Worm (Caenorhabditis elegans) whole organism, young adult: Measurements from ENCODE around the gene lgl-1.

Experiments used
- B0019.2 ChIP-seq: fragments of 200-800 bp; sonication (Bioruptor generic); conservative IDR thresholded peaks from 2 replicates; pipeline ENCODE4 v1.3.6; 2022; ENCODE audit warnings: missing genetic modification reagents, missing genetic modification characterization, missing compliant biosample characterization
- D2030.7 ChIP-seq: fragments of 200-800 bp; sonication (Bioruptor generic); IDR thresholded peaks from 2 replicates; pipeline ENCODE4 v1.3.6; 2022; ENCODE audit warnings: missing genetic modification reagents, missing genetic modification characterization, missing compliant biosample characterization
- F23B12.7 ChIP-seq: sonication (generic microtip); optimal IDR thresholded peaks from 2 replicates; lab custom pipeline; 2017; ENCODE audit warnings: missing genetic modification characterization, mild to moderate bottlenecking, missing compliant biosample characterization, antibody characterized with exemption, moderate library complexity; ENCODE audit not compliant: insufficient read depth
- F33H1.4 ChIP-seq: fragments of 200-800 bp; sonication (Bioruptor generic); IDR thresholded peaks from 2 replicates; pipeline ENCODE4 v1.3.6; 2022; ENCODE audit warnings: missing genetic modification reagents, missing genetic modification characterization, missing compliant biosample characterization
- F52B5.7 ChIP-seq: sonication (generic microtip); optimal IDR thresholded peaks from 2 replicates; lab custom pipeline; 2016; ENCODE audit warnings: mild to moderate bottlenecking, missing genetic modification characterization, missing compliant biosample characterization
- F57A8.1 ChIP-seq: fragments of 200-800 bp; sonication (Bioruptor generic); optimal IDR thresholded peaks from 2 replicates; lab custom pipeline; 2018; ENCODE audit warnings: mild to moderate bottlenecking, missing genetic modification characterization, moderate library complexity, missing compliant biosample characterization
- K12H6.12 ChIP-seq: fragments of 200-800 bp; sonication (Bioruptor generic); optimal IDR thresholded peaks from 2 replicates; lab custom pipeline; 2018; ENCODE audit warnings: mild to moderate bottlenecking, missing genetic modification characterization, missing compliant biosample characterization
- Y53G8AR.9 ChIP-seq: fragments of 200-800 bp; sonication (Bioruptor generic); conservative IDR thresholded peaks from 2 replicates; pipeline ENCODE4 v1.3.6; 2022; ENCODE audit warnings: missing genetic modification reagents, missing genetic modification characterization, missing compliant biosample characterization
- Y95B8A.8 ChIP-seq: fragments of 200-800 bp; sonication (Bioruptor generic); IDR thresholded peaks from 2 replicates; pipeline ENCODE4 v1.3.6; 2022; ENCODE audit warnings: missing genetic modification reagents, missing genetic modification characterization, missing compliant biosample characterization
- ZK185.1 ChIP-seq: sonication (generic microtip); optimal IDR thresholded peaks from 2 replicates; lab custom pipeline; 2016; ENCODE audit warnings: mild to moderate bottlenecking, missing genetic modification characterization, missing compliant biosample characterization; ENCODE audit not compliant: poor library complexity, severe bottlenecking
- aptf-2 ChIP-seq: fragments of 200-800 bp; sonication (Bioruptor generic); conservative IDR thresholded peaks from 2 replicates; pipeline ENCODE4 v1.3.6; 2022; ENCODE audit warnings: missing genetic modification reagents, missing genetic modification characterization, missing compliant biosample characterization
- attf-3 ChIP-seq: fragments of 200-800 bp; sonication (Bioruptor generic); conservative IDR thresholded peaks from 2 replicates; pipeline ENCODE4 v1.3.6; 2022; ENCODE audit warnings: missing genetic modification reagents, missing genetic modification characterization, missing compliant biosample characterization
- attf-5 ChIP-seq: fragments of 200-800 bp; sonication (Bioruptor generic); optimal IDR thresholded peaks from 2 replicates; lab custom pipeline; 2018; ENCODE audit warnings: mild to moderate bottlenecking, missing genetic modification characterization, missing compliant biosample characterization
- cebp-2 ChIP-seq: fragments of 200-800 bp; sonication (Bioruptor generic); IDR thresholded peaks from 2 replicates; pipeline ENCODE4 v1.3.6; 2022; ENCODE audit warnings: missing genetic modification characterization, missing compliant biosample characterization
- ceh-27 ChIP-seq: fragments of 200-800 bp; sonication (Bioruptor generic); optimal IDR thresholded peaks from 2 replicates; lab custom pipeline; 2018; ENCODE audit warnings: mild to moderate bottlenecking, missing genetic modification characterization, moderate library complexity, missing compliant biosample characterization
- ceh-40 ChIP-seq: fragments of 200-800 bp; sonication (Bioruptor generic); IDR thresholded peaks from 2 replicates; pipeline ENCODE4 v1.3.6; 2022; ENCODE audit warnings: missing genetic modification characterization, missing compliant biosample characterization
- ceh-58 ChIP-seq: fragments of 200-800 bp; sonication (Bioruptor generic); IDR thresholded peaks from 2 replicates; pipeline ENCODE4 v1.3.6; 2022; ENCODE audit warnings: missing genetic modification characterization, missing compliant biosample characterization
- ceh-79 ChIP-seq: sonication (generic microtip); optimal IDR thresholded peaks from 2 replicates; lab custom pipeline; 2017; ENCODE audit warnings: mild to moderate bottlenecking, missing genetic modification characterization, missing compliant biosample characterization
- ceh-91 ChIP-seq: fragments of 200-800 bp; sonication (Bioruptor generic); IDR thresholded peaks from 2 replicates; pipeline ENCODE4 v1.3.6; 2022; ENCODE audit warnings: missing genetic modification reagents, missing genetic modification characterization, missing compliant biosample characterization
- dox-1 ChIP-seq: fragments of 200-800 bp; sonication (Bioruptor generic); IDR thresholded peaks from 2 replicates; pipeline ENCODE4 v1.3.6; 2022; ENCODE audit warnings: missing genetic modification reagents, missing genetic modification characterization, missing compliant biosample characterization
- dpff-1 ChIP-seq: sonication (generic microtip); optimal IDR thresholded peaks from 2 replicates; lab custom pipeline; 2017; ENCODE audit warnings: mild to moderate bottlenecking, missing genetic modification characterization, missing compliant biosample characterization
- dpl-1 ChIP-seq: fragments of 150-350 bp; optimal IDR thresholded peaks from 2 replicates; lab custom pipeline; 2014; ENCODE audit warnings: missing biosample characterization, missing genetic modification reagents, missing genetic modification characterization
- egl-44 ChIP-seq: fragments of 200-800 bp; sonication (Bioruptor generic); IDR thresholded peaks from 2 replicates; pipeline ENCODE4 v1.3.6; 2022; ENCODE audit warnings: missing genetic modification reagents, missing genetic modification characterization, missing compliant biosample characterization
- hmg-1.2 ChIP-seq: fragments of 200-800 bp; sonication (Bioruptor generic); IDR thresholded peaks from 2 replicates; pipeline ENCODE4 v1.3.6; 2022; ENCODE audit warnings: missing genetic modification reagents, missing genetic modification characterization, missing compliant biosample characterization
- hsf-1 ChIP-seq: fragments of 200-800 bp; sonication (Bioruptor generic); IDR thresholded peaks from 2 replicates; pipeline ENCODE4 v1.3.6; 2022; ENCODE audit warnings: missing genetic modification reagents, missing genetic modification characterization, missing compliant biosample characterization
- let-607 ChIP-seq, 2 experiments: fragments of 200-800 bp in 1 of 2; sonication (Bioruptor generic) in 1 of 2; sonication (generic microtip) in 1 of 2; optimal IDR thresholded peaks; 2 replicates each; lab custom pipeline; 2016 to 2018; ENCODE audit warnings: mild to moderate bottlenecking in 2 of 2, missing compliant biosample characterization in 2 of 2, missing genetic modification characterization in 2 of 2, moderate library complexity in 2 of 2, missing genotype in 1 of 2
- lin-35 ChIP-seq, 3 experiments: fragments of 150-350 bp in 2 of 3; sonication (generic microtip) in 1 of 3; optimal IDR thresholded peaks; 2 replicates each; lab custom pipeline; 2014 to 2018; ENCODE audit warnings: missing biosample characterization in 3 of 3, missing genetic modification characterization in 3 of 3, missing genetic modification reagents in 3 of 3
- lin-40 ChIP-seq: sonication (generic microtip); optimal IDR thresholded peaks from 2 replicates; lab custom pipeline; 2016; ENCODE audit warnings: missing genetic modification characterization, mild to moderate bottlenecking, missing compliant biosample characterization, missing genotype, missing genetic modification reagents
- madf-10 ChIP-seq: sonication (generic microtip); optimal IDR thresholded peaks from 2 replicates; lab custom pipeline; 2016; ENCODE audit warnings: mild to moderate bottlenecking, missing genetic modification characterization, missing compliant biosample characterization
- mcd-1 ChIP-seq: fragments of 200-800 bp; sonication (Bioruptor generic); IDR thresholded peaks from 2 replicates; pipeline ENCODE4 v1.3.6; 2022; ENCODE audit warnings: missing genetic modification reagents, missing genetic modification characterization, missing compliant biosample characterization
- mes-4 ChIP-seq: sonication (generic microtip); optimal IDR thresholded peaks from 2 replicates; lab custom pipeline; 2016; ENCODE audit warnings: missing genotype, missing genetic modification characterization, missing compliant biosample characterization
- nfyb-1 ChIP-seq: fragments of 200-800 bp; sonication (Bioruptor generic); IDR thresholded peaks from 2 replicates; pipeline ENCODE4 v1.3.6; 2022; ENCODE audit warnings: missing genetic modification reagents, missing genetic modification characterization, missing compliant biosample characterization
- nhr-179 ChIP-seq: sonication (generic microtip); optimal IDR thresholded peaks from 2 replicates; lab custom pipeline; 2016; ENCODE audit warnings: mild to moderate bottlenecking, missing genetic modification characterization, missing compliant biosample characterization
- nhr-80 ChIP-seq: sonication (generic microtip); optimal IDR thresholded peaks from 2 replicates; lab custom pipeline; 2016; ENCODE audit warnings: missing genetic modification characterization, missing compliant biosample characterization
- nhr-90 ChIP-seq: sonication (generic microtip); optimal IDR thresholded peaks from 2 replicates; lab custom pipeline; 2016; ENCODE audit warnings: missing genotype, mild to moderate bottlenecking, missing genetic modification characterization, missing compliant biosample characterization
- pbrm-1 ChIP-seq: fragments of 200-800 bp; sonication (Bioruptor generic); IDR thresholded peaks from 2 replicates; pipeline ENCODE4 v1.3.6; 2022; ENCODE audit warnings: missing genetic modification reagents, missing genetic modification characterization, missing compliant biosample characterization
- rcor-1 ChIP-seq: fragments of 200-800 bp; sonication (Bioruptor generic); IDR thresholded peaks from 2 replicates; pipeline ENCODE4 v1.3.6; 2022; ENCODE audit warnings: missing genetic modification reagents, missing genetic modification characterization, missing compliant biosample characterization
- rpc-1 ChIP-seq, 2 experiments: fragments of 150-350 bp in 1 of 2; sonication (generic microtip) in 1 of 2; optimal IDR thresholded peaks; 2 replicates each; lab custom pipeline; 2014 to 2018; ENCODE audit warnings: missing biosample characterization in 1 of 2, missing genetic modification characterization in 1 of 2, missing genetic modification reagents in 1 of 2, missing genotype in 1 of 2
- snpc-4 ChIP-seq, 5 experiments: fragments of 150-350 bp in 1 of 5; sonication (generic microtip) in 4 of 5; optimal IDR thresholded peaks; 2 replicates each; lab custom pipeline; 2014 to 2018; ENCODE audit warnings: missing genetic modification characterization in 5 of 5, missing biosample characterization in 3 of 5, antibody characterized with exemption in 2 of 5, mild to moderate bottlenecking in 2 of 5, missing compliant biosample characterization in 2 of 5, missing genotype in 2 of 5, moderate library complexity in 2 of 5, missing genetic modification reagents in 1 of 5
- sptf-2 ChIP-seq: fragments of 200-800 bp; sonication (Bioruptor generic); optimal IDR thresholded peaks from 2 replicates; lab custom pipeline; 2018; ENCODE audit warnings: mild to moderate bottlenecking, missing genetic modification characterization, missing compliant biosample characterization
- tbp1 ChIP-seq: fragments of 200-800 bp; sonication (Bioruptor generic); optimal IDR thresholded peaks from 2 replicates; lab custom pipeline; 2018; ENCODE audit warnings: mild to moderate bottlenecking, missing genetic modification characterization, missing compliant biosample characterization
- unc-130 ChIP-seq: sonication (generic microtip); optimal IDR thresholded peaks from 2 replicates; lab custom pipeline; 2016; ENCODE audit warnings: missing genetic modification reagents, missing genetic modification characterization, missing compliant biosample characterization

The lgl-1 gene

ce11 chrX:828603-829002, 42.3 kb downstream of the lgl-1 start, which contains the start of gene wdr-54:
TSS of gene wdr-54 (plus strand) at chrX:828903.
- no peak for TF ChIP-seq D2030.7 (GFP tag; lab: Robert Waterston, UW)
- no peak for TF ChIP-seq F23B12.7 (tag; lab: Kevin White, UChicago)
- no peak for TF ChIP-seq F52B5.7 (tag; lab: Kevin White, UChicago)
- TF ChIP-seq dpl-1 (GFP tag; lab: Kevin White, UChicago), result no peak
- no peak for TF ChIP-seq let-607 (tag; optimal IDR thresholded peaks at IDR 0.05; lab: Kevin White, UChicago)
- no peak for TF ChIP-seq rcor-1 (GFP tag; lab: Robert Waterston, UW)
- TF ChIP-seq madf-10, result no peak
- TF ChIP-seq ceh-40 (GFP tag; lab: Robert Waterston, UW), result no peak
- no peak for TF ChIP-seq dpff-1 (tag; lab: Kevin White, UChicago)

ce11 chrX:827502-827901, 43.4 kb downstream of the lgl-1 start:
- TF ChIP-seq pbrm-1, result 0 out of 2 replicates have a peak, but pooled peaks have one; percentile 29
- no peak for TF ChIP-seq ceh-91 (GFP tag; lab: Robert Waterston, UW)
- TF ChIP-seq ceh-27 (GFP tag; lab: Kevin White, UChicago), result peak; percentile 21
- 0 out of 2 replicates have a peak, but pooled peaks have one; percentile 34 for TF ChIP-seq rcor-1 (GFP tag; lab: Robert Waterston, UW)
- peak; percentile 65 for TF ChIP-seq lin-40 (tag; lab: Kevin White, UChicago)
- TF ChIP-seq let-607 (tag; optimal IDR thresholded peaks at IDR 0.05; lab: Kevin White, UChicago), result peak in 1 of 2 experiments; percentile 1
- peak; percentile 54 for TF ChIP-seq K12H6.12 (tag; lab: Kevin White, UChicago)
- peak; percentile 39 for TF ChIP-seq ZK185.1 (tag; lab: Kevin White, UChicago)
- TF ChIP-seq snpc-4 (GFP tag; optimal IDR thresholded peaks at IDR 0.05; lab: Kevin White, UChicago), result no peak
- no peak for TF ChIP-seq snpc-4 (tag; optimal IDR thresholded peaks at IDR 0.05; lab: Kevin White, UChicago)
- TF ChIP-seq nhr-80 (tag; lab: Kevin White, UChicago), result peak; percentile 51
- no peak for TF ChIP-seq F33H1.4 (GFP tag; lab: Robert Waterston, UW)
- TF ChIP-seq tbp1, result peak; percentile 4
- peak; percentile 82 for TF ChIP-seq hmg-1.2 (GFP tag; lab: Robert Waterston, UW)
- TF ChIP-seq nhr-179 (tag; lab: Kevin White, UChicago), result no peak
- no peak for TF ChIP-seq aptf-2 (GFP tag; lab: Robert Waterston, UW)
- TF ChIP-seq dox-1 (GFP tag; lab: Robert Waterston, UW), result peak; percentile 40; the same call in 1 of the 2 replicates
- TF ChIP-seq mes-4 (tag; lab: Kevin White, UChicago), result no peak

- TF ChIP-seq lin-40 (tag; lab: Kevin White, UChicago) (peak; percentile 36), Y53G8AR.9 (GFP tag; lab: Robert Waterston, UW) (0 out of 2 replicates have a peak, but pooled peaks have one; percentile 39), hmg-1.2 (GFP tag; lab: Robert Waterston, UW) (peak; percentile 98), rpc-1 (optimal IDR thresholded peaks at IDR 0.05; lab: Kevin White, UChicago) (no peak), rpc-1 (tag; optimal IDR thresholded peaks at IDR 0.05; lab: Kevin White, UChicago) (no peak), egl-44 (GFP tag; lab: Robert Waterston, UW) (no peak)
These were observed 45.0 kb downstream of the lgl-1 start for ce11 chrX:825924-826323.

ce11 chrX:825375-825774, 45.5 kb downstream of the lgl-1 start, which contains the start of gene daf-3:
TSS of gene daf-3 (minus strand) at chrX:825475.
- TF ChIP-seq cebp-2 (GFP tag; lab: Robert Waterston, UW) (no peak), lin-35 (GFP tag; optimal IDR thresholded peaks at IDR 0.05; lab: Kevin White, UChicago) (no peak), B0019.2 (GFP tag; lab: Robert Waterston, UW) (no peak), hsf-1 (GFP tag; lab: Robert Waterston, UW) (no peak), dpl-1 (GFP tag; lab: Kevin White, UChicago) (no peak), attf-3 (no peak), unc-130 (GFP tag; lab: Kevin White, UChicago) (no peak), Y95B8A.8 (GFP tag; lab: Robert Waterston, UW) (no peak), attf-5 (GFP tag; lab: Kevin White, UChicago) (no peak), F57A8.1 (GFP tag; lab: Kevin White, UChicago) (no peak), nhr-90 (tag; lab: Kevin White, UChicago) (no peak), ceh-79 (tag; lab: Kevin White, UChicago) (no peak), dpff-1 (tag; lab: Kevin White, UChicago) (no peak), nfyb-1 (GFP tag; lab: Robert Waterston, UW) (no peak), mcd-1 (GFP tag; lab: Robert Waterston, UW) (no peak), sptf-2 (no peak), ceh-58 (no peak)
